Worm (Caenorhabditis elegans): ENCODE results near the gene fbxc-17.
"Not testable (repeated sequence)": the region's sequence is repeated elsewhere in the genome, so short reads cannot be mapped to it uniquely, and the experiment has no call there.

Gene fbxc-17

ce11 chrII:979135-979534 is at the start of gene fbxc-17, which contains the start of gene fbxc-15:
Gene fbxc-17, minus strand, starts transcription at chrII:979235.
Gene fbxc-15, plus strand, starts transcription at chrII:979423.
- TF ChIP-seq pha-2 (tag; optimal IDR thresholded peaks at IDR 0.05) (no peak), fkh-10 (GFP tag; optimal IDR thresholded peaks at IDR 0.05) (no peak), ets-4 (tag; optimal IDR thresholded peaks at IDR 0.05) (no peak), sdc-2 (tag; optimal IDR thresholded peaks at IDR 0.05) (no peak), dve-1 (tag; optimal IDR thresholded peaks at IDR 0.05) (no peak), odd-2 (tag; optimal IDR thresholded peaks at IDR 0.05) (no peak), elt-4 (tag; optimal IDR thresholded peaks at IDR 0.05) (no peak), npax-4 (tag; optimal IDR thresholded peaks at IDR 0.05) (no peak), rnt-1 (tag; optimal IDR thresholded peaks at IDR 0.05) (no peak), K09A11.1 (tag; optimal IDR thresholded peaks at IDR 0.05; ENCODE audit: insufficient read depth) (no peak)

- TF ChIP-seq ref-2 (tag; optimal IDR thresholded peaks at IDR 0.05) = no peak
- no peak for TF ChIP-seq unc-55 (GFP tag; optimal IDR thresholded peaks at IDR 0.05)
- TF ChIP-seq npax-4 (tag; optimal IDR thresholded peaks at IDR 0.05) = no peak
- no peak for TF ChIP-seq ceh-14 (tag; optimal IDR thresholded peaks at IDR 0.05)
- TF ChIP-seq elt-2 (tag; optimal IDR thresholded peaks at IDR 0.05) = no peak
- TF ChIP-seq ceh-19 (GFP tag; optimal IDR thresholded peaks at IDR 0.05) = no peak
- TF ChIP-seq ceh-2 (tag; optimal IDR thresholded peaks at IDR 0.05) = no peak
- no peak for TF ChIP-seq hlh-8 (tag; optimal IDR thresholded peaks at IDR 0.05)
- no peak for TF ChIP-seq ceh-9 (tag; optimal IDR thresholded peaks at IDR 0.05)
- TF ChIP-seq elt-4 (tag; optimal IDR thresholded peaks at IDR 0.05) = no peak
- no peak for TF ChIP-seq tbx-2 (tag; optimal IDR thresholded peaks at IDR 0.05)
- TF ChIP-seq ama-1 (optimal IDR thresholded peaks at IDR 0.05) = no peak
- no peak for TF ChIP-seq mec-3 (tag; optimal IDR thresholded peaks at IDR 0.05; ENCODE audit: borderline replicate concordance)
- TF ChIP-seq T23F11.4 (GFP tag; optimal IDR thresholded peaks at IDR 0.05) = no peak
- no peak for TF ChIP-seq pqm-1 (tag; optimal IDR thresholded peaks at IDR 0.05)
These were observed 49.6 kb upstream of the fbxc-17 start, which contains the start of gene math-34 for ce11 chrII:1028602-1029001. Gene math-34, plus strand, starts transcription at chrII:1028972.

ce11 chrII:1026670-1027069 is 47.6 kb upstream of the fbxc-17 start, which contains the start of gene M01D1.12:
Gene M01D1.12, plus strand, starts transcription at chrII:1026970.
- TF ChIP-seq ceh-34 (tag; optimal IDR thresholded peaks at IDR 0.05) = no peak

ce11 chrII:1024684-1025083 is 45.6 kb upstream of the fbxc-17 start, which contains the start of gene btb-11:
Gene btb-11, minus strand, starts transcription at chrII:1024784.
- TF ChIP-seq T23F11.4 (GFP tag; optimal IDR thresholded peaks at IDR 0.05); elt-2 (tag; optimal IDR thresholded peaks at IDR 0.05); eyg-1 (tag; optimal IDR thresholded peaks at IDR 0.05): not testable (repeated sequence)

- not testable (repeated sequence) for TF ChIP-seq hlh-15 (tag; optimal IDR thresholded peaks at IDR 0.05); T23F11.4 (GFP tag; optimal IDR thresholded peaks at IDR 0.05); pros-1 (tag; optimal IDR thresholded peaks at IDR 0.05)
These were observed 27.3 kb upstream of the fbxc-17 start, which contains the start of gene F45D11.14 for ce11 chrII:1006375-1006774. Gene F45D11.14, minus strand, starts transcription at chrII:1006475.

- TF ChIP-seq K02D7.2 (tag; optimal IDR thresholded peaks at IDR 0.05) = no peak
- no peak for TF ChIP-seq ahr-1 (tag; optimal IDR thresholded peaks at IDR 0.05)
- no peak for TF ChIP-seq pros-1 (tag; optimal IDR thresholded peaks at IDR 0.05)
- TF ChIP-seq sox-4 (tag; optimal IDR thresholded peaks at IDR 0.05) = no peak
- TF ChIP-seq ceh-19 (GFP tag; optimal IDR thresholded peaks at IDR 0.05) = no peak
- no peak for TF ChIP-seq ceh-31 (tag; optimal IDR thresholded peaks at IDR 0.05)
- no peak for TF ChIP-seq ceh-22 (tag; optimal IDR thresholded peaks at IDR 0.05)
- no peak for TF ChIP-seq sdc-2 (tag; optimal IDR thresholded peaks at IDR 0.05)
- TF ChIP-seq elt-4 (tag; optimal IDR thresholded peaks at IDR 0.05) = no peak
- TF ChIP-seq ceh-18 (tag; optimal IDR thresholded peaks at IDR 0.05) = no peak
- TF ChIP-seq gmeb-2 (tag; optimal IDR thresholded peaks at IDR 0.05) = no peak
- TF ChIP-seq unc-42 (tag; optimal IDR thresholded peaks at IDR 0.05) = no peak
- TF ChIP-seq lim-6 (tag; optimal IDR thresholded peaks at IDR 0.05) = no peak
- no peak for TF ChIP-seq ceh-34 (tag; optimal IDR thresholded peaks at IDR 0.05)
- no peak for TF ChIP-seq ttx-3 (tag; optimal IDR thresholded peaks at IDR 0.05)
These were observed 22.3 kb upstream of the fbxc-17 start, which contains the start of the genes fbxb-30 and F45D11.5 for ce11 chrII:1001351-1001750. Gene fbxb-30, minus strand, starts transcription at chrII:1001451. Gene F45D11.5, plus strand, starts transcription at chrII:1001702.
